Worm (Caenorhabditis elegans) whole organism, L4 larva: Measurements from ENCODE around the gene R07B1.6.

ENCODE experiments used
- D1046.2 ChIP-seq: fragments of 200-800 bp; sonication (Bioruptor generic); IDR thresholded peaks from 2 replicates; pipeline ENCODE4 v1.3.6; 2022; ENCODE audit warnings: missing genetic modification characterization, missing compliant biosample characterization
- F10B5.3 ChIP-seq: sonication (generic microtip); optimal IDR thresholded peaks from 2 replicates; lab custom pipeline; 2016; ENCODE audit warnings: mild to moderate bottlenecking, missing genetic modification characterization, missing compliant biosample characterization
- F26F4.8 ChIP-seq: fragments of 200-800 bp; sonication (Bioruptor generic); conservative IDR thresholded peaks from 2 replicates; pipeline ENCODE4 v1.3.6; 2022; ENCODE audit warnings: missing genetic modification characterization, missing compliant biosample characterization
- R02D3.7 ChIP-seq: fragments of 150-350 bp; sonication (generic microtip); optimal IDR thresholded peaks from 3 replicates; lab custom pipeline; 2014; ENCODE audit warnings: missing biosample characterization, missing genetic modification characterization
- T20F7.1 ChIP-seq: fragments of 200-800 bp; sonication (Bioruptor generic); optimal IDR thresholded peaks from 2 replicates; lab custom pipeline; 2018; ENCODE audit warnings: mild to moderate bottlenecking, missing genetic modification characterization, missing compliant biosample characterization
- Y5F2A.4 ChIP-seq: fragments of 200-800 bp; sonication (Bioruptor generic); optimal IDR thresholded peaks from 2 replicates; lab custom pipeline; 2018; ENCODE audit warnings: mild to moderate bottlenecking, missing genetic modification characterization, missing compliant biosample characterization
- Y75B8A.6 ChIP-seq: fragments of 200-800 bp; sonication (Bioruptor generic); IDR thresholded peaks from 2 replicates; pipeline ENCODE4 v1.3.6; 2022; ENCODE audit warnings: missing genetic modification reagents, missing genetic modification characterization, missing compliant biosample characterization
- ama-1 ChIP-seq: fragments of 150-350 bp; optimal IDR thresholded peaks from 2 replicates; lab custom pipeline; 2014; ENCODE audit warnings: inconsistent platforms, mixed read lengths
- ceh-20 ChIP-seq: fragments of 200-800 bp; sonication (Bioruptor generic); IDR thresholded peaks from 2 replicates; pipeline ENCODE4 v1.3.6; 2022; ENCODE audit warnings: missing genetic modification reagents, missing genetic modification characterization, missing compliant biosample characterization
- ceh-62 ChIP-seq: sonication (generic microtip); optimal IDR thresholded peaks from 2 replicates; lab custom pipeline; 2017; ENCODE audit warnings: missing biosample characterization, missing genetic modification characterization
- cey-2 ChIP-seq: sonication (generic microtip); optimal IDR thresholded peaks from 3 replicates; lab custom pipeline; 2017; ENCODE audit warnings: missing genetic modification characterization, mild to moderate bottlenecking, missing compliant biosample characterization, antibody characterized with exemption, borderline replicate concordance; ENCODE audit not compliant: insufficient read depth
- daf-12 ChIP-seq: fragments of 150-350 bp; optimal IDR thresholded peaks from 2 replicates; lab custom pipeline; 2014; ENCODE audit warnings: missing biosample characterization, missing genetic modification reagents, missing genetic modification characterization
- daf-19 ChIP-seq: fragments of 200-800 bp; sonication (Bioruptor generic); conservative IDR thresholded peaks from 2 replicates; pipeline ENCODE4 v1.3.6; 2022; ENCODE audit warnings: missing genetic modification characterization, missing compliant biosample characterization
- daf-8 ChIP-seq: fragments of 200-800 bp; sonication (Bioruptor generic); IDR thresholded peaks from 2 replicates; pipeline ENCODE4 v1.3.6; 2022; ENCODE audit warnings: missing genetic modification characterization, missing compliant biosample characterization
- dmd-6 ChIP-seq: fragments of 200-800 bp; sonication (Bioruptor generic); IDR thresholded peaks from 2 replicates; pipeline ENCODE4 v1.3.6; 2022; ENCODE audit warnings: missing genetic modification reagents, missing genetic modification characterization, missing compliant biosample characterization
- dmd-8 ChIP-seq: fragments of 200-800 bp; sonication (Bioruptor generic); IDR thresholded peaks from 2 replicates; pipeline ENCODE4 v1.3.6; 2022; ENCODE audit warnings: missing genetic modification characterization, missing compliant biosample characterization
- egl-43 ChIP-seq: fragments of 200-800 bp; sonication (Bioruptor generic); IDR thresholded peaks from 2 replicates; pipeline ENCODE4 v1.3.6; 2022; ENCODE audit warnings: missing genetic modification reagents, missing genetic modification characterization, missing compliant biosample characterization
- fkh-10 ChIP-seq: fragments of 150-350 bp; optimal IDR thresholded peaks from 2 replicates; lab custom pipeline; 2014; ENCODE audit warnings: missing biosample characterization, missing genetic modification reagents, missing genetic modification characterization
- fos-1 ChIP-seq: fragments of 150-350 bp; optimal IDR thresholded peaks from 2 replicates; lab custom pipeline; 2014; ENCODE audit warnings: missing biosample characterization, missing genetic modification characterization
- hlh-11 ChIP-seq: fragments of 200-800 bp; sonication (Bioruptor generic); optimal IDR thresholded peaks from 2 replicates; lab custom pipeline; 2018; ENCODE audit warnings: mild to moderate bottlenecking, missing genetic modification characterization, missing compliant biosample characterization
- hlh-30 ChIP-seq: sonication (generic microtip); optimal IDR thresholded peaks from 2 replicates; lab custom pipeline; 2017; ENCODE audit warnings: antibody characterized with exemption, mild to moderate bottlenecking, missing genetic modification characterization, missing compliant biosample characterization; ENCODE audit not compliant: insufficient read depth
- hmg-1.1 ChIP-seq: fragments of 200-800 bp; sonication (Bioruptor generic); IDR thresholded peaks from 2 replicates; pipeline ENCODE4 v1.3.6; 2022; ENCODE audit warnings: missing genetic modification reagents, missing genetic modification characterization, missing compliant biosample characterization
- jun-1 ChIP-seq: fragments of 150-350 bp; optimal IDR thresholded peaks from 2 replicates; lab custom pipeline; 2014; ENCODE audit warnings: missing biosample characterization, missing genetic modification reagents, missing genetic modification characterization
- lin-29 ChIP-seq: fragments of 200-800 bp; sonication (Bioruptor generic); IDR thresholded peaks from 2 replicates; pipeline ENCODE4 v1.3.6; 2022; ENCODE audit warnings: missing genetic modification reagents, missing genetic modification characterization, missing compliant biosample characterization
- lir-3 ChIP-seq: sonication (generic microtip); optimal IDR thresholded peaks from 2 replicates; lab custom pipeline; 2016; ENCODE audit warnings: mild to moderate bottlenecking, missing genetic modification characterization, missing compliant biosample characterization
- lsy-2 ChIP-seq, 2 experiments: fragments of 150-350 bp in 1 of 2; sonication (generic microtip) in 1 of 2; optimal IDR thresholded peaks; 2 replicates each; lab custom pipeline; 2014 to 2017; ENCODE audit warnings: missing biosample characterization in 2 of 2, missing genetic modification characterization in 2 of 2
- mdt-29 ChIP-seq: fragments of 200-800 bp; sonication (Bioruptor generic); IDR thresholded peaks from 2 replicates; pipeline ENCODE4 v1.3.6; 2022; ENCODE audit warnings: missing genetic modification reagents, missing genetic modification characterization, missing compliant biosample characterization
- mes-2 ChIP-seq: sonication (generic microtip); optimal IDR thresholded peaks from 2 replicates; lab custom pipeline; 2016; ENCODE audit warnings: missing genotype, mild to moderate bottlenecking, missing genetic modification characterization, missing compliant biosample characterization; ENCODE audit not compliant: poor library complexity, severe bottlenecking
- nhr-237 ChIP-seq: sonication (generic microtip); optimal IDR thresholded peaks from 2 replicates; lab custom pipeline; 2017; ENCODE audit warnings: missing biosample characterization, missing genetic modification characterization
- nhr-28 ChIP-seq: fragments of 150-350 bp; optimal IDR thresholded peaks from 2 replicates; lab custom pipeline; 2014; ENCODE audit warnings: missing biosample characterization, missing genetic modification characterization
- nhr-48 ChIP-seq: sonication (generic microtip); optimal IDR thresholded peaks from 2 replicates; lab custom pipeline; 2016; ENCODE audit warnings: mild to moderate bottlenecking, missing genetic modification characterization, missing compliant biosample characterization
- nhr-76 ChIP-seq: fragments of 150-350 bp; optimal IDR thresholded peaks from 2 replicates; lab custom pipeline; 2014; ENCODE audit warnings: missing biosample characterization, missing genetic modification characterization
- nhr-77 ChIP-seq: fragments of 150-350 bp; optimal IDR thresholded peaks from 2 replicates; lab custom pipeline; 2014; ENCODE audit warnings: missing biosample characterization, missing genetic modification characterization
- pha-4 ChIP-seq, 2 experiments: fragments of 150-350 bp in 1 of 2; fragments of 200-800 bp in 1 of 2; sonication (Bioruptor generic) in 1 of 2; IDR thresholded peaks in 1 of 2; optimal IDR thresholded peaks in 1 of 2; 2 replicates each; pipeline versions ENCODE4 v1.3.6 to Lab custom; 2014 to 2022; ENCODE audit warnings: missing genetic modification characterization in 2 of 2, missing genetic modification reagents in 2 of 2, missing biosample characterization in 1 of 2, missing compliant biosample characterization in 1 of 2
- saeg-2 ChIP-seq: fragments of 200-800 bp; sonication (Bioruptor generic); IDR thresholded peaks from 2 replicates; pipeline ENCODE4 v1.3.6; 2022; ENCODE audit warnings: missing genetic modification reagents, missing genetic modification characterization, missing compliant biosample characterization
- sdz-12 ChIP-seq: fragments of 200-800 bp; sonication (Bioruptor generic); optimal IDR thresholded peaks from 2 replicates; lab custom pipeline; 2018; ENCODE audit warnings: mild to moderate bottlenecking, missing genetic modification characterization, missing compliant biosample characterization
- skn-1 ChIP-seq: fragments of 150-350 bp; optimal IDR thresholded peaks from 2 replicates; lab custom pipeline; 2014; ENCODE audit warnings: missing biosample characterization, missing genetic modification characterization
- snpc-4 ChIP-seq: fragments of 150-350 bp; optimal IDR thresholded peaks from 2 replicates; lab custom pipeline; 2014; ENCODE audit warnings: missing biosample characterization, missing genetic modification characterization
- spr-1 ChIP-seq: sonication (generic microtip); optimal IDR thresholded peaks from 2 replicates; lab custom pipeline; 2016; ENCODE audit warnings: mild to moderate bottlenecking, missing genetic modification characterization, missing compliant biosample characterization
- spr-3 ChIP-seq: fragments of 200-800 bp; sonication (Bioruptor generic); optimal IDR thresholded peaks from 2 replicates; lab custom pipeline; 2018; ENCODE audit warnings: mild to moderate bottlenecking, missing genetic modification characterization, missing compliant biosample characterization
- tag-97 ChIP-seq: fragments of 200-800 bp; sonication (Bioruptor generic); IDR thresholded peaks from 2 replicates; pipeline ENCODE4 v1.3.6; 2022; ENCODE audit warnings: missing genetic modification characterization, missing compliant biosample characterization
- tra-1 ChIP-seq: fragments of 200-800 bp; sonication (Bioruptor generic); IDR thresholded peaks from 2 replicates; pipeline ENCODE4 v1.3.6; 2022; ENCODE audit warnings: missing genetic modification reagents, missing genetic modification characterization, missing compliant biosample characterization
- unc-62 ChIP-seq, 3 experiments: fragments of 150-350 bp in 1 of 3; sonication (generic microtip); optimal IDR thresholded peaks in 2 of 3; peaks in 1 of 3; 1 replicate in 1 of 3; 2 replicates in 2 of 3; lab custom pipeline; 2014 to 2017; ENCODE audit warnings: missing biosample characterization in 3 of 3, missing genetic modification characterization in 3 of 3, missing genetic modification reagents in 3 of 3, missing genotype in 1 of 3
- zfp-3 ChIP-seq: fragments of 200-800 bp; sonication (Bioruptor generic); conservative IDR thresholded peaks from 2 replicates; pipeline ENCODE4 v1.3.6; 2022; ENCODE audit warnings: missing genetic modification reagents, missing genetic modification characterization, missing compliant biosample characterization
- zip-11 ChIP-seq: fragments of 200-800 bp; sonication (Bioruptor generic); IDR thresholded peaks from 2 replicates; pipeline ENCODE4 v1.3.6; 2022; ENCODE audit warnings: missing genetic modification characterization, missing compliant biosample characterization

The R07B1.6 gene

DNA sequence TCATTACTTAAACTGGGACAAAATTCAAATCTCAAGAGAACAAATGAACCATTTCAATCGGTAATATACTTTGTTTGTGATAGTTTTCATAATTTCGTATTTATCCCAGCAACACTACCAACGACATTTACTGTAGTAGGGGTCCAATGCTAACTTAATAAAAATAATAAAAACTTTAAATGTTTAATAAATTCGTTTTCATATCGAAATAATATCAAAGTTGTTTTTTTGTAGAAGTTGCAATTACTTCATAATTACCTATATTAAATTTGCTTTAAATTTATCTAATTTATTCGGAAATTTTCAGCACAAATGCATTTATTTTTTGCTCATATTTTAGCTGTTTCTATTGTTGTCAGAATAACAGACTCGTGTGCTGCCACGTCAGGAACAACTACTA lies at the start of gene R07B1.6:
R07B1.6 (plus strand) TSS at position 301 of the 400 bp plus-strand sequence.
- no peak for TF ChIP-seq ama-1 (lab: Kevin White, UChicago)
- TF ChIP-seq daf-12 (tag; lab: Kevin White, UChicago), result no peak
- TF ChIP-seq jun-1 (tag; lab: Kevin White, UChicago), result no peak
- TF ChIP-seq F10B5.3 (tag; lab: Kevin White, UChicago), result no peak
- TF ChIP-seq dmd-8 (GFP tag; lab: Robert Waterston, UW), result no peak
- no peak for TF ChIP-seq zfp-3 (GFP tag; lab: Robert Waterston, UW)
- no peak for TF ChIP-seq cey-2 (tag; lab: Kevin White, UChicago)
- TF ChIP-seq snpc-4 (tag; lab: Kevin White, UChicago), result no peak
- TF ChIP-seq daf-19 (GFP tag; lab: Robert Waterston, UW), result no peak
- no peak for TF ChIP-seq sdz-12 (GFP tag; lab: Kevin White, UChicago)
- no peak for TF ChIP-seq nhr-48 (tag; lab: Kevin White, UChicago)
- TF ChIP-seq dmd-6 (GFP tag; lab: Robert Waterston, UW), result no peak
- no peak for TF ChIP-seq unc-62 (GFP tag; optimal IDR thresholded peaks at IDR 0.05 in 1 of 2; lab: Kevin White, UChicago)
- no peak for TF ChIP-seq unc-62 (tag; optimal IDR thresholded peaks at IDR 0.05; lab: Kevin White, UChicago)
- TF ChIP-seq lir-3 (tag; lab: Kevin White, UChicago), result no peak

DNA sequence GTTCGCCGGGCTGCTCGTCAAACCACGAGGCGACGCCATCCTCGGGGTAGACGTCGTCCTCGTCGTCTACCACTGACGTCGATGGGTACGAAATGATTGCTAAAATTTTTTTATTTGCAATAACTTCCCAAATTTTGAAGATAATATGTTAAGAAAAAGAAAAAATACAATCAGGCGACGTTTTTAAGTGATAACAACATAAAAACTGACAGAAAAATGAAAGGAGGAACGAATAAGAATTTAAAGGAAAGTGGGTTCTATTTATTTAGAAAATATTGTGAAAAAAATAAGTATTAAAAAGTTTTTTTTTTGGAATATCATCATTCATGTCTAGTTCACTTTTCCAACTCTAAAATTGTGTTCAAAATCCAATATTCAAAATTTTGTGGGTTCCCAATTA lies 44.3 kb upstream of the R07B1.6 start, which contains the start of gene dpy-22:
dpy-22 (minus strand) TSS at position 101 of the 400 bp plus-strand sequence.
- TF ChIP-seq hmg-1.1 (no peak), fos-1 (no peak), tra-1 (GFP tag; lab: Robert Waterston, UW) (no peak), sdz-12 (GFP tag; lab: Kevin White, UChicago) (no peak), fkh-10 (GFP tag; lab: Kevin White, UChicago) (no peak), nhr-28 (tag; lab: Kevin White, UChicago) (no peak), zfp-3 (GFP tag; lab: Robert Waterston, UW) (no peak), skn-1 (tag; lab: Kevin White, UChicago) (no peak), ceh-20 (GFP tag; lab: Robert Waterston, UW) (no peak), Y5F2A.4 (no peak), dmd-6 (GFP tag; lab: Robert Waterston, UW) (no peak), lin-29 (no peak), nhr-237 (tag; lab: Kevin White, UChicago) (no peak), spr-3 (GFP tag; lab: Kevin White, UChicago) (no peak), nhr-76 (no peak)

DNA sequence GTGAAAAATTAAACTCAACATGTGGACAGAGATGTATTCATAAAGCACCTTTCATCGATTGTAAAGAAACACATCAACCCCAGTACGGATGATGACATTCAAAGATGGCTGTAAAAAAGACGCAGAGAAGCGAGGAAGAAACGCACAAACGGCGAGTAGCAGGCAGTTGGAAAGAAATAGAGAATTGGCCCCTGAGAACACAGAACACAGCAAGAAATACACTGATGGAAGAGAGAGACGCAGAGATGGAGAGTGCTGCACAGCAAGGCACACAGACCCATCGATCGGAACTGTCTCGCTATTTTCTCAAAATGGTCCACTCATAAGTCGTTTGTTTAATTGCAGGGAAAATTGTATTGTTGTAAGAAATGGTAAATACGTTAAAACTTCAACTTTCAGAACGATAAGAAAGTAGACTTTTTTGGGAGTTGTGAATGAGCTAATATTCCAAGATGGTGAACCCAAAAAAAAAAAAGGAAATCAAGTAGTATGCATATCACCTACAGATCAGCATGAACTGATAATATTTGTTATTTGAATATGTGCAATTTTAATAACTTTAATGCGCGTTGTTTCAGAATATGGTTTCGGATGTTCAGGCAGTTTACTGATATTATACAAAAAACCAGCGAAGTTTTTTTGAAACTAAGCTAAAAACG lies 43.7 kb upstream of the R07B1.6 start:
- TF ChIP-seq hmg-1.1 (peak; percentile 82), zip-11 (GFP tag; lab: Robert Waterston, UW) (no peak), Y75B8A.6 (no peak), spr-1 (tag; lab: Kevin White, UChicago) (no peak), nhr-28 (tag; lab: Kevin White, UChicago) (peak; percentile 45), saeg-2 (GFP tag; lab: Robert Waterston, UW) (no peak), pha-4 (GFP tag; IDR thresholded peaks at IDR 0.05; lab: Robert Waterston, UW) (no peak), pha-4 (tag; optimal IDR thresholded peaks at IDR 0.05; lab: Kevin White, UChicago) (peak; percentile 72), ceh-62 (tag; lab: Kevin White, UChicago) (no peak), F26F4.8 (no peak), lsy-2 (tag; optimal IDR thresholded peaks at IDR 0.05; lab: Kevin White, UChicago) (no peak), tag-97 (GFP tag; lab: Robert Waterston, UW) (no peak), mdt-29 (GFP tag; lab: Robert Waterston, UW) (no peak), egl-43 (no peak), cey-2 (tag; lab: Kevin White, UChicago) (no peak), hlh-11 (tag; lab: Kevin White, UChicago) (peak; percentile 80), nhr-77 (tag; lab: Kevin White, UChicago) (no peak), ceh-20 (GFP tag; lab: Robert Waterston, UW) (no peak), sdz-12 (GFP tag; lab: Kevin White, UChicago) (no peak), hlh-30 (peak; percentile 61), snpc-4 (tag; lab: Kevin White, UChicago) (no peak), R02D3.7 (tag; lab: Kevin White, UChicago) (no peak), D1046.2 (GFP tag; lab: Robert Waterston, UW) (no peak), T20F7.1 (GFP tag; lab: Kevin White, UChicago) (no peak), mes-2 (tag; lab: Kevin White, UChicago) (peak; percentile 74), daf-8 (no peak)
